Worm (Caenorhabditis elegans) whole organism, L1 larva: ENCODE data around the gene dhrs-4.

Source experiments
- C04F5.9 ChIP-seq: sonication (generic microtip); optimal IDR thresholded peaks from 2 replicates; lab custom pipeline; 2016; ENCODE audit warnings: missing genetic modification characterization, missing compliant biosample characterization
- C34B4.2 ChIP-seq: sonication (generic microtip); optimal IDR thresholded peaks from 2 replicates; lab custom pipeline; 2017; ENCODE audit warnings: mild to moderate bottlenecking, missing genetic modification characterization, missing compliant biosample characterization
- aha-1 ChIP-seq: fragments of 150-350 bp; optimal IDR thresholded peaks from 2 replicates; lab custom pipeline; 2014; ENCODE audit warnings: missing biosample characterization, missing genetic modification characterization
- ama-1 ChIP-seq: fragments of 150-350 bp; optimal IDR thresholded peaks from 2 replicates; lab custom pipeline; 2014
- ces-1 ChIP-seq: fragments of 150-350 bp; optimal IDR thresholded peaks from 2 replicates; lab custom pipeline; 2014; ENCODE audit warnings: missing biosample characterization, missing genetic modification reagents, missing genetic modification characterization
- dpl-1 ChIP-seq, 3 experiments: fragments of 150-350 bp in 2 of 3; sonication (generic microtip) in 1 of 3; optimal IDR thresholded peaks; 2 replicates each; lab custom pipeline; 2014 to 2017; ENCODE audit warnings: missing biosample characterization in 3 of 3, missing genetic modification characterization in 3 of 3, missing genetic modification reagents in 3 of 3
- dsc-1 ChIP-seq: sonication (generic microtip); optimal IDR thresholded peaks from 2 replicates; lab custom pipeline; 2016; ENCODE audit warnings: mild to moderate bottlenecking, missing genetic modification characterization, missing compliant biosample characterization
- efl-1 ChIP-seq, 4 experiments: fragments of 150-350 bp; optimal IDR thresholded peaks in 3 of 4; peaks in 1 of 4; 1 replicate in 1 of 4; 2 replicates in 3 of 4; lab custom pipeline; 2014; ENCODE audit warnings: missing biosample characterization in 2 of 4, missing genetic modification characterization in 2 of 4, missing genetic modification reagents in 2 of 4
- efl-3 ChIP-seq: fragments of 200-800 bp; sonication (Bioruptor generic); optimal IDR thresholded peaks from 2 replicates; lab custom pipeline; 2018; ENCODE audit warnings: mild to moderate bottlenecking, missing genetic modification characterization, missing compliant biosample characterization
- egl-27 ChIP-seq, 2 experiments: fragments of 150-350 bp in 1 of 2; sonication (generic microtip); optimal IDR thresholded peaks; 3 replicates each; lab custom pipeline; 2017 to 2018; ENCODE audit warnings: missing biosample characterization in 2 of 2, missing genetic modification characterization in 2 of 2, missing genetic modification reagents in 2 of 2
- elt-2 ChIP-seq: sonication (generic microtip); optimal IDR thresholded peaks from 2 replicates; lab custom pipeline; 2016; ENCODE audit warnings: missing genetic modification characterization, mild to moderate bottlenecking, inconsistent platforms, missing compliant biosample characterization, missing genetic modification reagents
- elt-3 ChIP-seq, 6 experiments: fragments of 150-350 bp in 1 of 6; sonication (generic microtip); optimal IDR thresholded peaks; 2 replicates each; lab custom pipeline; 2017 to 2018; ENCODE audit warnings: missing biosample characterization in 6 of 6, missing genetic modification characterization in 6 of 6, inconsistent platforms in 1 of 6
- ets-5 ChIP-seq: fragments of 200-800 bp; sonication (Bioruptor generic); IDR thresholded peaks from 2 replicates; pipeline ENCODE4 v1.3.6; 2022; ENCODE audit warnings: missing genetic modification characterization, missing compliant biosample characterization
- hlh-17 ChIP-seq: fragments of 200-800 bp; sonication (Bioruptor generic); optimal IDR thresholded peaks from 2 replicates; lab custom pipeline; 2018; ENCODE audit warnings: missing genetic modification characterization, mild to moderate bottlenecking, missing compliant biosample characterization, moderate library complexity, borderline replicate concordance
- hpl-2 ChIP-seq: fragments of 150-350 bp; optimal IDR thresholded peaks from 2 replicates; lab custom pipeline; 2014; ENCODE audit warnings: missing biosample characterization, missing genetic modification reagents, missing genetic modification characterization
- jun-1 ChIP-seq: fragments of 150-350 bp; optimal IDR thresholded peaks from 2 replicates; lab custom pipeline; 2014; ENCODE audit warnings: missing biosample characterization, missing genetic modification reagents, missing genetic modification characterization
- lin-13 ChIP-seq: fragments of 150-350 bp; optimal IDR thresholded peaks from 2 replicates; lab custom pipeline; 2014; ENCODE audit warnings: missing biosample characterization, missing genetic modification reagents, missing genetic modification characterization
- lin-14 ChIP-seq: fragments of 200-800 bp; sonication (Bioruptor generic); optimal IDR thresholded peaks from 2 replicates; lab custom pipeline; 2018; ENCODE audit warnings: mild to moderate bottlenecking, missing genetic modification characterization, moderate library complexity, missing compliant biosample characterization
- lin-35 ChIP-seq, 2 experiments: fragments of 150-350 bp; optimal IDR thresholded peaks; 2 replicates each; lab custom pipeline; 2014; ENCODE audit warnings: missing biosample characterization in 2 of 2, missing genetic modification characterization in 2 of 2, missing genetic modification reagents in 2 of 2
- lsy-2 ChIP-seq, 2 experiments: fragments of 150-350 bp; optimal IDR thresholded peaks; 2 replicates each; lab custom pipeline; 2014; ENCODE audit warnings: missing biosample characterization in 2 of 2, missing genetic modification characterization in 2 of 2
- mab-9 ChIP-seq: fragments of 200-800 bp; sonication (Bioruptor generic); IDR thresholded peaks from 2 replicates; pipeline ENCODE4 v1.3.6; 2022; ENCODE audit warnings: missing genetic modification reagents, missing genetic modification characterization, missing compliant biosample characterization
- mef-2 ChIP-seq: fragments of 150-350 bp; optimal IDR thresholded peaks from 2 replicates; lab custom pipeline; 2014; ENCODE audit warnings: missing biosample characterization, missing genetic modification characterization
- mep-1 ChIP-seq: fragments of 150-350 bp; optimal IDR thresholded peaks from 2 replicates; lab custom pipeline; 2014; ENCODE audit warnings: missing biosample characterization, missing genetic modification characterization
- nhr-20 ChIP-seq: sonication (generic microtip); optimal IDR thresholded peaks from 2 replicates; lab custom pipeline; 2016; ENCODE audit warnings: mild to moderate bottlenecking, missing genetic modification characterization, missing compliant biosample characterization
- nhr-237 ChIP-seq: fragments of 150-350 bp; optimal IDR thresholded peaks from 2 replicates; lab custom pipeline; 2014; ENCODE audit warnings: missing biosample characterization, missing genetic modification characterization
- nhr-28 ChIP-seq: fragments of 150-350 bp; optimal IDR thresholded peaks from 2 replicates; lab custom pipeline; 2014; ENCODE audit warnings: missing biosample characterization, missing genetic modification characterization
- nhr-47 ChIP-seq: sonication (generic microtip); optimal IDR thresholded peaks from 2 replicates; lab custom pipeline; 2016; ENCODE audit warnings: mild to moderate bottlenecking, missing genetic modification characterization, moderate library complexity, missing compliant biosample characterization
- nhr-76 ChIP-seq: sonication (generic microtip); optimal IDR thresholded peaks from 2 replicates; lab custom pipeline; 2017; ENCODE audit warnings: missing biosample characterization, missing genetic modification characterization
- nhr-85 ChIP-seq: sonication (generic microtip); peaks from one replicate; lab custom pipeline; 2016; ENCODE audit warnings: missing genetic modification characterization, inconsistent platforms, missing compliant biosample characterization
- nhr-90 ChIP-seq: sonication (generic microtip); optimal IDR thresholded peaks from 2 replicates; lab custom pipeline; 2016; ENCODE audit warnings: mild to moderate bottlenecking, missing genetic modification characterization, missing compliant biosample characterization; ENCODE audit not compliant: poor library complexity
- pag-3 ChIP-seq: sonication (generic microtip); optimal IDR thresholded peaks from 2 replicates; lab custom pipeline; 2017; ENCODE audit warnings: missing genetic modification characterization, mild to moderate bottlenecking, missing compliant biosample characterization, antibody characterized with exemption, borderline replicate concordance; ENCODE audit not compliant: insufficient read depth
- pqm-1 ChIP-seq: sonication (generic microtip); optimal IDR thresholded peaks from 3 replicates; lab custom pipeline; 2017; ENCODE audit warnings: missing biosample characterization, missing genetic modification characterization
- skn-1 ChIP-seq: fragments of 150-350 bp; optimal IDR thresholded peaks from 2 replicates; lab custom pipeline; 2014; ENCODE audit warnings: missing biosample characterization, missing genetic modification characterization
- sox-4 ChIP-seq: sonication (generic microtip); optimal IDR thresholded peaks from 2 replicates; lab custom pipeline; 2016; ENCODE audit warnings: missing genetic modification characterization, missing compliant biosample characterization
- sup-37 ChIP-seq: fragments of 200-800 bp; sonication (Bioruptor generic); optimal IDR thresholded peaks from 2 replicates; lab custom pipeline; 2018; ENCODE audit warnings: mild to moderate bottlenecking, missing genetic modification characterization, missing compliant biosample characterization
- tbx-2 ChIP-seq: sonication (generic microtip); optimal IDR thresholded peaks from 2 replicates; lab custom pipeline; 2016; ENCODE audit warnings: missing genetic modification characterization, missing compliant biosample characterization
- tlp-1 ChIP-seq: fragments of 150-350 bp; optimal IDR thresholded peaks from 2 replicates; lab custom pipeline; 2014; ENCODE audit warnings: missing biosample characterization, missing genetic modification characterization
- unc-30 ChIP-seq: sonication (generic microtip); optimal IDR thresholded peaks from 2 replicates; lab custom pipeline; 2017; ENCODE audit warnings: missing biosample characterization, missing genetic modification characterization
- unc-62 ChIP-seq: fragments of 150-350 bp; optimal IDR thresholded peaks from 2 replicates; lab custom pipeline; 2014; ENCODE audit warnings: missing biosample characterization, missing genetic modification reagents, missing genetic modification characterization
- unc-86 ChIP-seq: sonication (generic microtip); optimal IDR thresholded peaks from 2 replicates; lab custom pipeline; 2016; ENCODE audit warnings: missing genetic modification characterization, missing compliant biosample characterization
- vab-15 ChIP-seq: sonication (generic microtip); optimal IDR thresholded peaks from 2 replicates; lab custom pipeline; 2017; ENCODE audit warnings: missing genotype, mild to moderate bottlenecking, missing genetic modification characterization, missing compliant biosample characterization
- zag-1 ChIP-seq: fragments of 150-350 bp; optimal IDR thresholded peaks from 2 replicates; lab custom pipeline; 2014; ENCODE audit warnings: missing biosample characterization, missing genetic modification characterization
- zip-4 ChIP-seq: fragments of 200-800 bp; sonication (Bioruptor generic); optimal IDR thresholded peaks from 2 replicates; lab custom pipeline; 2018; ENCODE audit warnings: mild to moderate bottlenecking, missing genetic modification characterization, moderate library complexity, missing compliant biosample characterization
- ztf-4 ChIP-seq: fragments of 150-350 bp; optimal IDR thresholded peaks from 2 replicates; lab custom pipeline; 2014; ENCODE audit warnings: missing biosample characterization, missing genetic modification characterization

Gene dhrs-4

DNA sequence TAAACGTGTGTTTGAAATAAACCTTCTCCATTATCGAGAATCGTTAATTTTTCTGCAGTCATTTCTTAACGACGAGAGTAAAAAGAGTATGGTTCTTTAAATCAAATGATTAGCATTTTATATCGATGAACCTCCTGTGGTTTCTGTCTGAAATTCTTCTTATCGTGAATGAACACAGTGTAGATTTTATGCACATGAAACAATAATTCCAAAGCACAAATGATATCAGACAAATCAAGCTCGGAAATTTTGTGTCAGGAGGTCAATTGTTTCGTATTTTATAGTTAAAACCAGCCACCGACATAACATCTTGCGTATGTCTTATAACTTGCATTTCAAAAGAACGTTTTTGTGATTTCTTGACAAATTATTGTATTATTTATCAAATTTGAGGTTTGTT is 14.7 kb downstream of the dhrs-4 start, which contains the start of gene T16G1.6:
TSS of gene T16G1.6 (minus strand) at position 77 of the 400 bp plus-strand sequence.
- TF ChIP-seq lin-13: no peak
- no peak for TF ChIP-seq zip-4 (GFP tag; lab: Kevin White, UChicago)
- no peak for TF ChIP-seq nhr-28 (tag; lab: Kevin White, UChicago)
- TF ChIP-seq nhr-90 (tag; lab: Kevin White, UChicago): no peak
- no peak for TF ChIP-seq unc-62 (GFP tag; lab: Kevin White, UChicago)
- TF ChIP-seq elt-2 (tag; lab: Kevin White, UChicago): peak; percentile 82
- TF ChIP-seq skn-1 (tag; lab: Kevin White, UChicago): no peak
- TF ChIP-seq sup-37 (GFP tag; lab: Kevin White, UChicago): no peak
- TF ChIP-seq nhr-20: peak; percentile 56
- no peak for TF ChIP-seq pqm-1 (tag; lab: Kevin White, UChicago)
- TF ChIP-seq lin-35 (GFP tag; optimal IDR thresholded peaks at IDR 0.05; lab: Kevin White, UChicago): peak in 1 of 2 experiments; percentile 17
- no peak for TF ChIP-seq mab-9 (GFP tag; lab: Robert Waterston, UW)
- no peak for TF ChIP-seq zag-1 (tag; lab: Kevin White, UChicago)
- TF ChIP-seq unc-86 (tag; lab: Kevin White, UChicago): no peak
- TF ChIP-seq vab-15: no peak
- no peak for TF ChIP-seq efl-1 (optimal IDR thresholded peaks at IDR 0.05; lab: Kevin White, UChicago)
- TF ChIP-seq efl-1 (GFP tag; optimal IDR thresholded peaks at IDR 0.05 in 1 of 2; lab: Kevin White, UChicago): no peak
- no peak for TF ChIP-seq efl-3 (GFP tag; lab: Kevin White, UChicago)
- TF ChIP-seq lin-14 (GFP tag; lab: Kevin White, UChicago): peak; percentile 4
- no peak for TF ChIP-seq ztf-4
- no peak for TF ChIP-seq nhr-85 (tag; lab: Kevin White, UChicago)
- no peak for TF ChIP-seq hpl-2 (GFP tag; lab: Kevin White, UChicago)
- no peak for TF ChIP-seq ama-1 (lab: Kevin White, UChicago)
- no peak for TF ChIP-seq hlh-17 (GFP tag; lab: Kevin White, UChicago)
- TF ChIP-seq nhr-237 (tag; lab: Kevin White, UChicago): no peak
- no peak for TF ChIP-seq sox-4 (tag; lab: Kevin White, UChicago)
- TF ChIP-seq unc-30 (tag; lab: Kevin White, UChicago): no peak
- no peak for TF ChIP-seq tbx-2

ce11 chrV:12939434-12939833 is 17.0 kb downstream of the dhrs-4 start, which contains the start of gene T16G1.5:
Gene T16G1.5 (minus strand): TSS chrV:12939552.
- TF ChIP-seq efl-1 (optimal IDR thresholded peaks at IDR 0.05; lab: Kevin White, UChicago): no peak
- peak in 1 of 2 experiments; percentile 41 for TF ChIP-seq efl-1 (GFP tag; optimal IDR thresholded peaks at IDR 0.05 in 1 of 2; lab: Kevin White, UChicago)
- TF ChIP-seq ets-5 (GFP tag; lab: Robert Waterston, UW): no peak
- TF ChIP-seq tbx-2: no peak
- no peak for TF ChIP-seq mep-1 (tag; lab: Kevin White, UChicago)

- no peak for TF ChIP-seq C34B4.2 (tag; lab: Kevin White, UChicago)
- TF ChIP-seq elt-2 (tag; lab: Kevin White, UChicago): peak; percentile 88
- TF ChIP-seq mef-2 (tag; lab: Kevin White, UChicago): no peak
- no peak for TF ChIP-seq elt-3 (tag; optimal IDR thresholded peaks at IDR 0.05; lab: Kevin White, UChicago)
- no peak for TF ChIP-seq efl-1 (optimal IDR thresholded peaks at IDR 0.05; lab: Kevin White, UChicago)
- peak in 1 of 2 experiments; percentile 46 for TF ChIP-seq efl-1 (GFP tag; optimal IDR thresholded peaks at IDR 0.05 in 1 of 2; lab: Kevin White, UChicago)
- no peak for TF ChIP-seq nhr-76 (tag; lab: Kevin White, UChicago)
- peak; percentile 8 for TF ChIP-seq nhr-20
- peak in 1 of 2 experiments; percentile 22 for TF ChIP-seq lin-35 (GFP tag; optimal IDR thresholded peaks at IDR 0.05; lab: Kevin White, UChicago)
These were observed 19.5 kb downstream of the dhrs-4 start, which contains the start of gene T16G1.4 for ce11 chrV:12941797-12942474. Gene T16G1.4 (minus strand): TSS chrV:12941847.

ce11 chrV:12943399-12943798 is 21.0 kb downstream of the dhrs-4 start:
- TF ChIP-seq aha-1 (tag; lab: Kevin White, UChicago) (no peak), dpl-1 (GFP tag; optimal IDR thresholded peaks at IDR 0.05; lab: Kevin White, UChicago) (no peak), nhr-90 (tag; lab: Kevin White, UChicago) (no peak), tlp-1 (no peak), C04F5.9 (tag; lab: Kevin White, UChicago) (no peak), mab-9 (GFP tag; lab: Robert Waterston, UW) (no peak), egl-27 (tag; optimal IDR thresholded peaks at IDR 0.05; lab: Kevin White, UChicago) (no peak), jun-1 (tag; lab: Kevin White, UChicago) (no peak), dsc-1 (tag; lab: Kevin White, UChicago) (no peak), pag-3 (tag; lab: Kevin White, UChicago) (no peak), lsy-2 (tag; optimal IDR thresholded peaks at IDR 0.05; lab: Kevin White, UChicago) (no peak), elt-3 (tag; optimal IDR thresholded peaks at IDR 0.05; lab: Kevin White, UChicago) (no peak), lin-14 (GFP tag; lab: Kevin White, UChicago) (no peak), nhr-47 (tag; lab: Kevin White, UChicago) (no peak), ces-1 (GFP tag; lab: Kevin White, UChicago) (no peak), elt-2 (tag; lab: Kevin White, UChicago) (no peak)
